Fruit fly (Drosophila melanogaster) whole organism, pupa: ENCODE data around the gene CG7715.

ENCODE experiments used
- CG10348 ChIP-seq: fragments of 200-800 bp; sonication (Bioruptor generic); IDR thresholded peaks from 2 replicates; pipeline ENCODE4 v1.3.6; 2022; ENCODE audit warnings: missing biosample characterization, missing genetic modification characterization
- CG15710 ChIP-seq: fragments of 200-800 bp; sonication (Bioruptor generic); optimal IDR thresholded peaks from 2 replicates; lab custom pipeline; 2018; ENCODE audit warnings: missing biosample characterization, mild to moderate bottlenecking, missing genetic modification characterization, moderate library complexity
- CG34367 ChIP-seq: fragments of 200-800 bp; sonication (Bioruptor generic); optimal IDR thresholded peaks from 2 replicates; lab custom pipeline; 2018; ENCODE audit warnings: missing biosample characterization, mild to moderate bottlenecking, missing genetic modification characterization
- EcR ChIP-seq: fragments of 200-800 bp; sonication (Bioruptor generic); optimal IDR thresholded peaks from 3 replicates; lab custom pipeline; 2019; ENCODE audit warnings: missing biosample characterization, missing genetic modification characterization, mild to moderate bottlenecking, moderate library complexity, missing genetic modification reagents
- Pif1B ChIP-seq: fragments of 200-800 bp; sonication (Bioruptor generic); optimal IDR thresholded peaks from 3 replicates; lab custom pipeline; 2016; ENCODE audit warnings: missing biosample characterization, missing genetic modification characterization
- fd96Ca ChIP-seq: fragments of 200-800 bp; sonication (Bioruptor generic); IDR thresholded peaks from 3 replicates; pipeline ENCODE4 v1.3.6; 2022; ENCODE audit warnings: missing biosample characterization, missing genetic modification characterization
- gl ChIP-seq: fragments of 200-800 bp; sonication (Bioruptor generic); optimal IDR thresholded peaks from 2 replicates; lab custom pipeline; 2018; ENCODE audit warnings: missing biosample characterization, mild to moderate bottlenecking, missing genetic modification characterization
- rn ChIP-seq: fragments of 200-800 bp; sonication (Bioruptor generic); IDR thresholded peaks from 2 replicates; pipeline ENCODE4 v1.3.6; 2022; ENCODE audit warnings: missing biosample characterization, missing genetic modification characterization

dm6 chr3R:18698855-18699569 lies 29.3 kb downstream of the CG7715 start:
- no peak for TF ChIP-seq gl (tag; lab: Kevin White, UChicago)
- no peak for TF ChIP-seq Pif1B (GFP tag; lab: Kevin White, UChicago)
- TF ChIP-seq CG15710 (tag; lab: Kevin White, UChicago) = no peak
- TF ChIP-seq CG34367 (tag; lab: Kevin White, UChicago) = no peak
- no peak for TF ChIP-seq rn (GFP tag; lab: Robert Waterston, UW)
- no peak for TF ChIP-seq EcR (GFP tag; lab: Kevin White, UChicago)
- TF ChIP-seq CG10348 (GFP tag; lab: Robert Waterston, UW) = no peak
- no peak for TF ChIP-seq fd96Ca (GFP tag; lab: Robert Waterston, UW)
